Fruit fly (Drosophila melanogaster): Measurements from ENCODE around the gene Npc2d.

Gene Npc2d

dm6 chr3R:10084179-10084647 lies 28.3 kb upstream of the Npc2d start:
- no peak for TF ChIP-seq CG17801 (GFP tag; optimal IDR thresholded peaks at IDR 0.05; ENCODE audit: partially characterized antibody)

DNA sequence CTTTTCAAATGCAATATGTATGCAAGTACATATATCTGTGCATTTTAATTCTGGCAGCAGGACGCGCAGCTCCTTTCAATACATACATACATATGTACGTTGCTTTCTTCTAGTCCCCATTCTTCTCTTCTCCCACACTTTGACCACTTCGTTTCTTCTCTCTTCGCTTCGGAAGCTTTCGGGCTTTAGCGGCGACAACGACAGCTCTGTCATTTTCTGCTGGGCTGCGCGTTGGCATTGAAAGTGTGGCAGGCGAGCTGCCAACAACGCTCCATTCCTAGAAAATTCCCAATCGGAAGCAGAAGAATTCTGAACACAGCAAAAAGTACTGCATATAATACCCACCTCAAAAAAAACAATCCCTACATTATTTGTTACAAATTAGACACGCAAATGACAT lies 27.2 kb upstream of the Npc2d start:
- TF ChIP-seq CG17801 (GFP tag; optimal IDR thresholded peaks at IDR 0.05; ENCODE audit: partially characterized antibody): peak; percentile 4

DNA sequence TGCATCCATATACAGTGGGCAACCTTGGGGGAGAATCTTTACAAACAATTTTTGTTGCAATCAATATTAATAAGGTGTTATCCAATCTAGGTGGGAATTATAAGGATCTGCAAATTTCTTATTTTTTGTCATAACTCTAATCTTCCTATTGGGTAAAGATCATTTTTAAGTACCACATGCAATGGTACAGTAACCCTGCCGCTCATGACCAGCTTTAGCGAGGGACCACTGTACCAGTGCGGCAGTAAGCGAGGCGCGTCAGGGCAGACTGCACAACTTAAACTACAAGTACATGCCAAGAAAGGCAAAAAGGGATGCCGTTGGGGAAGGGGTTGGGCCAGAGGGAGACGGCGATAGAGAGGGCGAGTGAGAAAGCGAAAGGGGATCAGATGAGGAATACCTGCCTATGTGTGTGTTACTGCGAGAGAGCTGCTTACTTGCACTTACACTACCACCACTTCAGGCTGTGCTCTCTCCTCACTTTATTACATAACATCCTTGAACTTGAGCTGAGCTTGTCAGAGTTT lies 26.7 kb upstream of the Npc2d start:
- TF ChIP-seq CG17801 (GFP tag; optimal IDR thresholded peaks at IDR 0.05; ENCODE audit: partially characterized antibody): peak; percentile 52

DNA sequence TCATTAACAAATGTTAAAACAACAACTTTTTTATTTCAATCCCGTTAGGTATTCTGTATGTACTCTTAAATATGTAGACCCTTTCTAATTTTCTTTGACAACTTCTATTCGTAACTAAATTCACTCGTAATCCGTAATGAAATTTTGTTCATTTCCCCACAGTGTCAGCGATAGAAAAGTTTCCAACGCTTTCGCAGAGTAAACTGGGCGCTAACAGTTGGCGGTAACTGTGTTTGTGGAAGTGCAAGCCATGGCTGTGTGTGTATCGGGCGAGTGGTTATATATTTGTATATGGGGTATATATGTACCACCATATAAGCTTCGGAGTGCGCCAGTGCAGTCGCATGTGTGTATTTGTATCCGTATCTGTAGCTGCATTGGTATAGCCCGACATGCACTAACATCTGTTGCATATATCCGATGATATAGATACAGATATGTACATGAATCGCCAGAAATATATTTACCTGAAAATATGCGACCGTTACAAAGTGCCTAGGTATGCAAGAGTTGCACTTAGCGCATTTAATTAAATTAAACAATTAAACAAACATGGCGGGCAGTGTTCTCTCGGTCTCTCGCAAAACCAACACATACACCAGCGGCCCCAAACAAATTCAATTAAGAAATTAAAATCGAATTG lies 25.7 kb upstream of the Npc2d start:
- no peak for TF ChIP-seq CG17801 (GFP tag; optimal IDR thresholded peaks at IDR 0.05; ENCODE audit: partially characterized antibody)

DNA sequence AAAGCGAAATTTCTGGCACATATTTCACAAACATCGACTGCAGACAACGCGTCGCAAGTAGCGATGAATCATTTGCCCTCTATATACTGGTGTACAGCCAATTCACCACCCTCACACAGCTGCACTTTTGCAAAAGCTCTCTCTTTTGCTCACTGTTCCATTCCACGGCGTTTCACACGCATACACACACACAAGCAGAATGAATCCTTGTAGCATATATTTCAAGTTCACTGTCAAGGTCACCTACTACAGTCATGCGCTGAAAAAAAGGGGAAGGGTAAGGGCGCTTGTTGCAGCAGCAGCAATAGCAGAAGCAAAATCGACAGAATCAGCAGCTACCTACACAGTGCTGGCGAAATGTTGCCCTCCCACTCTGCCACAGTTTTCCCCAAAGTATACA lies 24.8 kb upstream of the Npc2d start:
- peak; percentile 6 for TF ChIP-seq CG17801 (GFP tag; optimal IDR thresholded peaks at IDR 0.05; ENCODE audit: partially characterized antibody)

- peak; percentile 78 for TF ChIP-seq CG17801 (GFP tag; optimal IDR thresholded peaks at IDR 0.05; ENCODE audit: partially characterized antibody)
Observed at dm6 chr3R:10079267-10079987, 23.5 kb upstream of the Npc2d start.

DNA sequence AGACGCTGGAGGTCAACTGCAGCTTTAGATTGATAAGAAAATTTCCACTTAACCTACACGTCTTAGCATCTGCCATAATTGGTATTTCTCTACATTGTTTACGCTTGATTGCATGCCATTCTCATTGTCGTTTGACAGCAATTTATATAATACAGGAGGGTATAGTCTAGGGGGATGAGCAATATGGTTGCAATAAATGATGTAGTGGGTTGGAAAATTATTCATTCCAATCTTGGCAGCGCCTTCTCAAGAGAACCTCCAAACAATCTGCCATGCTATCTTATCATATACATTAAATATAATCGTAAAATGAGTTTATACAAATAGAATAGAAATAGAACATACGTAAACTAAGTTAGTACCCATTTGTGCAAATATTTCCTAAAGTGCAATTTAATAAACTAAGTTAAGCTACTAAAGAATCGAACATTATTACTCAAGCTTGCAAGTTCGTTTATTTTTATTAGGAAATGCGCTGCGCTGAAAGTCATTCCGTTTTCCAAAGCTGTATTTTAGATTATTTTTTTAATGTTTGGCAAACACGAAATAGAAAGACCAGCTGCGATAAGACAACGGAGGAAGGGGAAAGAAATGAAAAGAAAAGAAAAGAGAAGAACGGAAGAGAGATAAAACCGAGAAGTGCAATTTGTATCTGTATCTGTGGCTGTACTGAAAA lies 22.7 kb upstream of the Npc2d start:
- no peak for TF ChIP-seq CG17801 (GFP tag; optimal IDR thresholded peaks at IDR 0.05; ENCODE audit: partially characterized antibody)

dm6 chr3R:10076665-10077064 lies 20.8 kb upstream of the Npc2d start:
- TF ChIP-seq CG17801 (GFP tag; optimal IDR thresholded peaks at IDR 0.05; ENCODE audit: partially characterized antibody): peak; percentile 56

DNA sequence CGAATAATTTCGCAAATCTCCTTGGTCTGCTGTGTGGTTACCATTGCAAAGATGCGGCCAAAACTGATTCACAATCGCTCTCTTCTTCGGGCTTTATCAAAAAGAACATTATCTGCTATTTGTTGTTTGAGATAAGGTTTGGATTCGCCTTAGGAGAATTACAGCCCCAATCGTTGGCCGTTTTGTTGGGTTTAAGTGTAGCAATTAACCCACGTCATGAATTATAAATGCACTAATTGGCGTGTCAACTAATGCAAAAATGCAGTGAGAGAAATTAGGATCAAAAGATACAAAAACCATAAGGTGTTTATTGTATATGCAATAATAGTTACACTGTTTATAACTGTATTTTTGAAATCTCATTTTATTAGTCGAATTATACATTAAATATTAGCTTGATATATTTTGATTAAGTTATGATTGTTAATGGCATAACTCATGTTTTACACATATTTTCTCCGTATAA lies 19.5 kb upstream of the Npc2d start, which contains the start of gene Alp13:
TSS of gene Alp13 (minus strand) at position 51 of the 466 bp plus-strand sequence.
- TF ChIP-seq CG17801 (GFP tag; optimal IDR thresholded peaks at IDR 0.05; ENCODE audit: partially characterized antibody): peak; percentile 41

- no peak for TF ChIP-seq CG17801 (GFP tag; optimal IDR thresholded peaks at IDR 0.05; ENCODE audit: partially characterized antibody)
Observed at dm6 chr3R:10070817-10071216, 14.9 kb upstream of the Npc2d start, which contains the start of gene nerfin-2. Gene nerfin-2, plus strand, starts transcription at chr3R:10071117.

DNA sequence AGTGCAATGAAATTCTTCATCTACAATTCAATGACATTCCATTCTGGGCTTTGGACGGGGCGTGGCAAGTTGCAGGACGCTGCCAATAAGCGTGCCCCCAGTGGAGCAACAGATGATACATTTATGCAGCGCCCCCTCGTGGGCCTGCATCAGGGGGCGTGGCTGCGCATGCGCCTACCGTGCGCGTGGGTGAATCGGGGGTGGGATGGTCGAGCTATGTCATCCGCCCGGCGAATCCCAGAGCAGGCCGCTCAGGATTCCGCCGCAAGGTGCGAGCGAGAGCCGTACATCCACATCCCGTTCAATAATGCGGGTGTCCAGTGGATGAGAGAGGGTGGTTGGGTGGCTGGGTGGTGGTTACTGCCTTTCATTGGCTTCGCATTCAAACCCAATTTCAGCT lies 14.3 kb upstream of the Npc2d start:
- TF ChIP-seq CG17801 (GFP tag; optimal IDR thresholded peaks at IDR 0.05; ENCODE audit: partially characterized antibody): no peak

DNA sequence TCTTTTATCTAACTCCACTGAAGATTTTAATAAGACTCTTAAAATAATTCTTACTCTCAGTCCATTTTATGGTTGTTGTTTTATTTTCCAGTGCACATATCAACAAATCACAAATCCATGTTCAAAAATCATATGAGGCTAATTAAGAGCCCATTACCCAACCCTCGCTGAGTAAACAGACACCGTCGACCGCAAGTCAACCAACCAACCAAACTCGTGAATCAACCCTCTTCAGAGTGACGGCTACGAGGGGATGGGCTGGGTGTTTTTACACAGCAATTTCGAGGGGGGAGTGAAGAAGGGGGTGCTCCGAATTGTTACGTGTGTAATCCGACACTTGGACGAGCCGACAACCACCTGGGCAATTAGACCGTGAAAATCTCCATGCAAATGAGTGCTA lies 12.9 kb upstream of the Npc2d start:
- no peak for TF ChIP-seq CG17801 (GFP tag; optimal IDR thresholded peaks at IDR 0.05; ENCODE audit: partially characterized antibody)

- no peak for TF ChIP-seq CG17801 (GFP tag; optimal IDR thresholded peaks at IDR 0.05; ENCODE audit: partially characterized antibody)
Observed at dm6 chr3R:10067605-10068004, 11.7 kb upstream of the Npc2d start, which contains the start of gene CG33784. Gene CG33784, plus strand, starts transcription at chr3R:10067905.

DNA sequence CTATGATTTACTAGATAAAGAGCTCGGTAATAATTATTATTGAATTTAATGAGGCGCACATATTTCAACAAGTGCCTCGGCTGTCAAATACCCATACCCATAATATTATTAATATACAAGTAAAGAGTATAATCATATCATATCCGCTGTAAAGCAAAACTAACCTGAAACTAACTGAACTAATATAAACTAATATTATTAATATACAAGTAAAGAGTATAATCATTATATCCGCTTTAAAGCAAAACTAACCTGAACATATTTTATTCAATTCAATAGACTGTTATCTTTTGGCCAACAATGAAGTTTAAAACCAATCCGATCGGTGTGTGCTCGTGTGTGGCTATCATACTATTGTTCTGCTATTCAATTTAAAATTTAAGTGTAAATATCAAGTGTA lies 10.6 kb upstream of the Npc2d start, which contains the start of gene CG33783:
TSS of gene CG33783 (plus strand) at position 301 of the 400 bp plus-strand sequence.
- TF ChIP-seq CG17801 (GFP tag; optimal IDR thresholded peaks at IDR 0.05; ENCODE audit: partially characterized antibody): no peak

dm6 chr3R:10063707-10064106 lies 7.8 kb upstream of the Npc2d start, which contains the start of gene CG33631:
Gene CG33631, plus strand, starts transcription at chr3R:10064007.
- TF ChIP-seq CG17801 (GFP tag; optimal IDR thresholded peaks at IDR 0.05; ENCODE audit: partially characterized antibody): no peak

Data from ovary, adult (tissue).